Worm (Caenorhabditis elegans) whole organism, L2 larva: ENCODE results near the gene F55B11.6.

Experiments used
- C34F6.9 ChIP-seq: fragments of 150-350 bp; optimal IDR thresholded peaks from 2 replicates; lab custom pipeline; 2014; ENCODE audit warnings: missing biosample characterization, missing genetic modification characterization
- F13H6.1 ChIP-seq: sonication (generic microtip); optimal IDR thresholded peaks from 2 replicates; lab custom pipeline; 2016; ENCODE audit warnings: missing genetic modification characterization, missing compliant biosample characterization
- R02D3.7 ChIP-seq: fragments of 150-350 bp; optimal IDR thresholded peaks from 2 replicates; lab custom pipeline; 2014; ENCODE audit warnings: missing biosample characterization, missing genetic modification characterization
- Y55F3AM.14 ChIP-seq: fragments of 200-800 bp; sonication (Bioruptor generic); optimal IDR thresholded peaks from 2 replicates; lab custom pipeline; 2018; ENCODE audit warnings: mild to moderate bottlenecking, missing genetic modification characterization, missing compliant biosample characterization
- ZK546.5 ChIP-seq: sonication (generic microtip); optimal IDR thresholded peaks from 2 replicates; lab custom pipeline; 2017; ENCODE audit warnings: missing biosample characterization, missing genetic modification characterization
- alr-1 ChIP-seq: fragments of 150-350 bp; optimal IDR thresholded peaks from 2 replicates; lab custom pipeline; 2014; ENCODE audit warnings: missing biosample characterization, missing genetic modification characterization
- aly-2 ChIP-seq: fragments of 150-350 bp; optimal IDR thresholded peaks from 2 replicates; lab custom pipeline; 2014; ENCODE audit warnings: missing biosample characterization, missing genetic modification characterization
- ama-1 ChIP-seq: fragments of 150-350 bp; optimal IDR thresholded peaks from 2 replicates; lab custom pipeline; 2018; ENCODE audit warnings: inconsistent platforms
- blmp-1 ChIP-seq: sonication (generic microtip); optimal IDR thresholded peaks from 2 replicates; lab custom pipeline; 2017; ENCODE audit warnings: missing genetic modification characterization, mild to moderate bottlenecking, missing compliant biosample characterization, antibody characterized with exemption, moderate library complexity; ENCODE audit not compliant: insufficient read depth
- ceh-16 ChIP-seq: fragments of 150-350 bp; optimal IDR thresholded peaks from 2 replicates; lab custom pipeline; 2014; ENCODE audit warnings: missing biosample characterization, missing genetic modification characterization
- ceh-82 ChIP-seq: fragments of 150-350 bp; optimal IDR thresholded peaks from 2 replicates; lab custom pipeline; 2014; ENCODE audit warnings: missing biosample characterization, missing genetic modification characterization
- crh-2 ChIP-seq: sonication (generic microtip); optimal IDR thresholded peaks from 2 replicates; lab custom pipeline; 2017; ENCODE audit warnings: missing biosample characterization, missing genetic modification characterization
- dmd-4 ChIP-seq: sonication (generic microtip); optimal IDR thresholded peaks from 2 replicates; lab custom pipeline; 2017; ENCODE audit warnings: missing biosample characterization, missing genetic modification characterization
- egl-27 ChIP-seq: sonication (generic microtip); optimal IDR thresholded peaks from 3 replicates; lab custom pipeline; 2017; ENCODE audit warnings: missing biosample characterization, missing genetic modification reagents, missing genetic modification characterization
- elt-3 ChIP-seq: sonication (generic microtip); optimal IDR thresholded peaks from 2 replicates; lab custom pipeline; 2017; ENCODE audit warnings: missing biosample characterization, missing genetic modification characterization
- fos-1 ChIP-seq: fragments of 150-350 bp; optimal IDR thresholded peaks from 2 replicates; lab custom pipeline; 2014; ENCODE audit warnings: missing biosample characterization, missing genetic modification characterization
- gmeb-1 ChIP-seq: fragments of 150-350 bp; optimal IDR thresholded peaks from 2 replicates; lab custom pipeline; 2014; ENCODE audit warnings: missing biosample characterization, missing genetic modification characterization
- lin-11 ChIP-seq: fragments of 150-350 bp; sonication (generic microtip); optimal IDR thresholded peaks from 2 replicates; lab custom pipeline; 2014; ENCODE audit warnings: missing biosample characterization, missing genetic modification characterization, inconsistent platforms, mixed read lengths
- lin-13 ChIP-seq: fragments of 150-350 bp; optimal IDR thresholded peaks from 2 replicates; lab custom pipeline; 2014; ENCODE audit warnings: missing biosample characterization, missing genetic modification reagents, missing genetic modification characterization
- lin-39 ChIP-seq: fragments of 150-350 bp; optimal IDR thresholded peaks from 2 replicates; lab custom pipeline; 2014; ENCODE audit warnings: missing biosample characterization, missing genetic modification reagents, missing genetic modification characterization
- lsy-2 ChIP-seq, 2 experiments: fragments of 150-350 bp in 1 of 2; sonication (generic microtip) in 1 of 2; optimal IDR thresholded peaks; 2 replicates each; lab custom pipeline; 2014 to 2017; ENCODE audit warnings: missing biosample characterization in 2 of 2, missing genetic modification characterization in 2 of 2
- mab-5 ChIP-seq: fragments of 150-350 bp; optimal IDR thresholded peaks from 2 replicates; lab custom pipeline; 2014; ENCODE audit warnings: missing biosample characterization, missing genetic modification characterization
- mbf-1 ChIP-seq: sonication (generic microtip); optimal IDR thresholded peaks from 2 replicates; lab custom pipeline; 2017; ENCODE audit warnings: missing biosample characterization, missing genetic modification characterization
- mdl-1 ChIP-seq, 2 experiments: fragments of 150-350 bp in 1 of 2; sonication (generic microtip) in 1 of 2; optimal IDR thresholded peaks; 2 replicates each; lab custom pipeline; 2017; ENCODE audit warnings: missing biosample characterization in 2 of 2, missing genetic modification characterization in 2 of 2
- nhr-10 ChIP-seq: sonication (generic microtip); optimal IDR thresholded peaks from 2 replicates; lab custom pipeline; 2017; ENCODE audit warnings: missing biosample characterization, missing genetic modification characterization
- nhr-11 ChIP-seq: fragments of 150-350 bp; optimal IDR thresholded peaks from 2 replicates; lab custom pipeline; 2014; ENCODE audit warnings: missing biosample characterization, missing genetic modification characterization
- nhr-12 ChIP-seq: fragments of 150-350 bp; optimal IDR thresholded peaks from 2 replicates; lab custom pipeline; 2014; ENCODE audit warnings: missing biosample characterization, missing genetic modification characterization
- nhr-129 ChIP-seq: fragments of 150-350 bp; optimal IDR thresholded peaks from 2 replicates; lab custom pipeline; 2014; ENCODE audit warnings: missing biosample characterization, missing genetic modification characterization
- nhr-21 ChIP-seq: fragments of 150-350 bp; optimal IDR thresholded peaks from 2 replicates; lab custom pipeline; 2014; ENCODE audit warnings: missing biosample characterization, missing genetic modification characterization
- nhr-23 ChIP-seq: fragments of 150-350 bp; optimal IDR thresholded peaks from 2 replicates; lab custom pipeline; 2014; ENCODE audit warnings: missing biosample characterization, missing genetic modification reagents, missing genetic modification characterization
- nhr-237 ChIP-seq: fragments of 150-350 bp; optimal IDR thresholded peaks from 2 replicates; lab custom pipeline; 2014; ENCODE audit warnings: missing biosample characterization, missing genetic modification characterization
- nhr-25 ChIP-seq: fragments of 150-350 bp; sonication (generic microtip); optimal IDR thresholded peaks from 3 replicates; lab custom pipeline; 2014; ENCODE audit warnings: missing biosample characterization, missing genetic modification characterization
- nhr-6 ChIP-seq: fragments of 150-350 bp; optimal IDR thresholded peaks from 2 replicates; lab custom pipeline; 2014; ENCODE audit warnings: missing biosample characterization, missing genetic modification characterization
- nhr-77 ChIP-seq: fragments of 150-350 bp; optimal IDR thresholded peaks from 2 replicates; lab custom pipeline; 2014; ENCODE audit warnings: missing biosample characterization, missing genetic modification characterization
- peb-1 ChIP-seq: fragments of 150-350 bp; optimal IDR thresholded peaks from 2 replicates; lab custom pipeline; 2014; ENCODE audit warnings: missing biosample characterization, missing genetic modification characterization
- sem-4 ChIP-seq: fragments of 150-350 bp; optimal IDR thresholded peaks from 2 replicates; lab custom pipeline; 2014; ENCODE audit warnings: missing biosample characterization, missing genetic modification reagents, missing genetic modification characterization
- skn-1 ChIP-seq: sonication (generic microtip); optimal IDR thresholded peaks from 2 replicates; lab custom pipeline; 2017; ENCODE audit warnings: missing biosample characterization, missing genetic modification characterization
- sma-3 ChIP-seq: sonication (generic microtip); optimal IDR thresholded peaks from 2 replicates; lab custom pipeline; 2016; ENCODE audit warnings: missing genetic modification reagents, missing genetic modification characterization, missing compliant biosample characterization
- sma-9 ChIP-seq, 2 experiments: fragments of 150-350 bp in 1 of 2; sonication (generic microtip) in 1 of 2; optimal IDR thresholded peaks; 2 replicates each; lab custom pipeline; 2014 to 2016; ENCODE audit warnings: missing genetic modification characterization in 2 of 2, mild to moderate bottlenecking in 1 of 2, missing biosample characterization in 1 of 2, missing compliant biosample characterization in 1 of 2, missing genetic modification reagents in 1 of 2, moderate library complexity in 1 of 2
- snpc-4 ChIP-seq: fragments of 150-350 bp; optimal IDR thresholded peaks from 2 replicates; lab custom pipeline; 2014; ENCODE audit warnings: missing biosample characterization, missing genetic modification characterization
- unc-39 ChIP-seq: fragments of 150-350 bp; optimal IDR thresholded peaks from 2 replicates; lab custom pipeline; 2014; ENCODE audit warnings: missing biosample characterization, missing genetic modification characterization
- unc-55 ChIP-seq: fragments of 150-350 bp; sonication (generic microtip); optimal IDR thresholded peaks from 3 replicates; lab custom pipeline; 2014; ENCODE audit warnings: missing biosample characterization, missing genetic modification reagents, missing genetic modification characterization
- unc-62 ChIP-seq: fragments of 150-350 bp; optimal IDR thresholded peaks from 2 replicates; lab custom pipeline; 2014; ENCODE audit warnings: missing biosample characterization, missing genetic modification reagents, missing genetic modification characterization
- zag-1 ChIP-seq: fragments of 150-350 bp; optimal IDR thresholded peaks from 2 replicates; lab custom pipeline; 2014; ENCODE audit warnings: missing biosample characterization, missing genetic modification characterization
- ztf-1 ChIP-seq: fragments of 200-800 bp; sonication (Bioruptor generic); conservative IDR thresholded peaks from 2 replicates; pipeline ENCODE4 v1.3.6; 2022; ENCODE audit warnings: missing genetic modification characterization, missing compliant biosample characterization
- ztf-4 ChIP-seq: fragments of 150-350 bp; optimal IDR thresholded peaks from 2 replicates; lab custom pipeline; 2014; ENCODE audit warnings: missing biosample characterization, missing genetic modification characterization

The F55B11.6 gene

DNA sequence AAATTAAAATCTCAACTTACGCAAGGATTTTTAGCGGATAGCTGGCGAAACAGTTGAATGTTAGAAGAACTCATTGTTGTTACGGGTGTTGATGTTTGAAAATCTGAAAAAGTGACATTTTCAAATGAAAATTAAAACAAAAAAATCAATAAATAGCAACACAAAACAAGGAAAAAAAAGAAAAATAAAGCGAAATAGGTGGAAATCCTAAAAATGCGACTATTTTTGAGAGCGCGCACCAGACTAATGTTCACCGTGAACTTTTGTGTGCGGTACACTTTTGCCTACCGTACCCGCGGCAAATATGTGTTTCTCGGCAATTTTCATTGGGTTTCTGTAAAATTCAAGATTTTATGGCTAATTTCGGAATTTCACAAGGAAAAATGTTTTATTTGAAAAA is at the start of gene F55B11.6:
Gene F55B11.6 (minus strand): TSS at position 101 of the 400 bp plus-strand sequence.
- TF ChIP-seq fos-1 (no peak), ZK546.5 (tag; lab: Kevin White, UChicago) (no peak), ceh-82 (no peak), mdl-1 (tag; optimal IDR thresholded peaks at IDR 0.05; lab: Kevin White, UChicago) (no peak), skn-1 (tag; lab: Kevin White, UChicago) (no peak), snpc-4 (tag; lab: Kevin White, UChicago) (no peak), F13H6.1 (no peak), mbf-1 (tag; lab: Kevin White, UChicago) (no peak), nhr-10 (no peak), Y55F3AM.14 (GFP tag; lab: Kevin White, UChicago) (no peak), ztf-1 (GFP tag; lab: Robert Waterston, UW) (no peak), nhr-25 (tag; lab: Kevin White, UChicago) (no peak), C34F6.9 (tag; lab: Kevin White, UChicago) (no peak), crh-2 (tag; lab: Kevin White, UChicago) (no peak), ceh-16 (tag; lab: Kevin White, UChicago) (no peak), dmd-4 (tag; lab: Kevin White, UChicago) (no peak), lsy-2 (tag; optimal IDR thresholded peaks at IDR 0.05; lab: Kevin White, UChicago) (no peak)

DNA sequence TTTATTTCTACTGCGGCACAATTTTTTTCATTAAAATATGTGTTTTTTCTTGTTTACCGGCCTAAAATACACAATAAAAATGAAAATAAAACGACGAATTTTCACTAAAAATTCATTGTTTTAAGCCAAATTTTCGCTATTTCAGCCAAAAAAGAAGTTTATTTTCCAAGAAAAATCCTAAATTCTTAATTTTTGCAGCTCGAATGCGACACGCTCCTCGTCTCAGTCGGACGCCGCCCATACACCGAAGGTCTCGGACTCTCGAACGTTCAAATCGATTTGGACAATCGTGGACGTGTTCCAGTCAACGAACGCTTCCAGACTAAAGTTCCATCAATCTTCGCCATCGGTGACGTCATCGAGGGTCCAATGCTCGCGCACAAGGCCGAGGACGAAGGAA is 49.0 kb upstream of the F55B11.6 start:
- TF ChIP-seq aly-2 (tag; lab: Kevin White, UChicago): no peak
- TF ChIP-seq sma-3 (GFP tag; lab: Kevin White, UChicago): no peak
- no peak for TF ChIP-seq ztf-4 (tag; lab: Kevin White, UChicago)
- TF ChIP-seq peb-1 (tag; lab: Kevin White, UChicago): no peak
- TF ChIP-seq snpc-4 (tag; lab: Kevin White, UChicago): no peak
- no peak for TF ChIP-seq ceh-82

DNA sequence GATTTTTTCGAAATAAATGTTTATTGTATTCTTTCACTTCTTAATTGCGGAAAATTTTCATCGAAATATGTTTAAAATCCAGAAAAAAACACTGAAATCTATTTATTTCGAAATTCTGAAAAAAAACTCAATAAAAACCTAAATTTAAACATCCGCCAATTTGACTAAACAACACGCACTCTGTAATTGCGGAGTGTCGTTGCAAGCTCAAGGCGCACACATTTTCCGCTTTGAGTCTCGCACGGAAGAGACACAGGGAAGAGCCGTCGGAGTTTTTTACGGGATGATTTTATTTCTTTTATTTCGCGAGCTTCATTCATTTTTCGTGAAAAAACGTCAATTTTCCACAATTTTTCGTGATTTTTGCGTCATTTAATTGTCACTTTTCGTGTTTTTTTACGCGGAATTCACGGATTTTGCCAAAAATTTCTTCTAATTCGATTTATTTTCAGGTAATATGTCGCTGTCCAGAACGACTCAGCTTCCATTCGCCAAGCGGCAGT is 47.1 kb upstream of the F55B11.6 start, which contains the start of gene dld-1:
Gene dld-1 (plus strand): TSS at position 453 of the 503 bp plus-strand sequence.
- no peak for TF ChIP-seq ztf-1 (GFP tag; lab: Robert Waterston, UW)
- TF ChIP-seq nhr-77: peak; percentile 75
- TF ChIP-seq elt-3: no peak
- peak; percentile 100 for TF ChIP-seq gmeb-1 (tag; lab: Kevin White, UChicago)
- TF ChIP-seq fos-1: peak; percentile 90
- TF ChIP-seq nhr-129 (tag; lab: Kevin White, UChicago): peak; percentile 100
- TF ChIP-seq nhr-11: no peak
- peak; percentile 88 for TF ChIP-seq ama-1 (lab: Kevin White, UChicago)
- TF ChIP-seq ceh-82: peak; percentile 93
- peak; percentile 84 for TF ChIP-seq ZK546.5 (tag; lab: Kevin White, UChicago)
- TF ChIP-seq lin-39 (tag; lab: Kevin White, UChicago): peak; percentile 14
- TF ChIP-seq zag-1 (tag; lab: Kevin White, UChicago): peak; percentile 95
- TF ChIP-seq mdl-1 (tag; optimal IDR thresholded peaks at IDR 0.05; lab: Kevin White, UChicago): peak; percentile 48 to 73
- TF ChIP-seq egl-27 (tag; lab: Kevin White, UChicago): peak; percentile 97
- TF ChIP-seq snpc-4 (tag; lab: Kevin White, UChicago): peak; percentile 92
- no peak for TF ChIP-seq alr-1
- no peak for TF ChIP-seq unc-39 (tag; lab: Kevin White, UChicago)
- TF ChIP-seq ztf-4 (tag; lab: Kevin White, UChicago): peak; percentile 97
- TF ChIP-seq lin-11: peak; percentile 98
- TF ChIP-seq unc-55 (GFP tag; lab: Kevin White, UChicago): peak; percentile 100
- no peak for TF ChIP-seq peb-1 (tag; lab: Kevin White, UChicago)
- TF ChIP-seq C34F6.9 (tag; lab: Kevin White, UChicago): peak; percentile 98
- peak; percentile 96 for TF ChIP-seq sma-9 (GFP tag; optimal IDR thresholded peaks at IDR 0.05; lab: Kevin White, UChicago)
- no peak for TF ChIP-seq sma-9 (tag; optimal IDR thresholded peaks at IDR 0.05; lab: Kevin White, UChicago)
- peak; percentile 46 for TF ChIP-seq Y55F3AM.14 (GFP tag; lab: Kevin White, UChicago)
- TF ChIP-seq nhr-21 (tag; lab: Kevin White, UChicago): peak; percentile 96
- peak; percentile 15 for TF ChIP-seq nhr-10
- peak; percentile 96 for TF ChIP-seq nhr-25 (tag; lab: Kevin White, UChicago)
- TF ChIP-seq lin-13 (GFP tag; lab: Kevin White, UChicago): peak; percentile 98
- peak; percentile 95 for TF ChIP-seq sem-4 (tag; lab: Kevin White, UChicago)
- TF ChIP-seq dmd-4 (tag; lab: Kevin White, UChicago): peak; percentile 32
- peak; percentile 97 for TF ChIP-seq mab-5 (tag; lab: Kevin White, UChicago)
- no peak for TF ChIP-seq nhr-23 (tag; lab: Kevin White, UChicago)
- TF ChIP-seq F13H6.1: peak; percentile 93
- TF ChIP-seq crh-2 (tag; lab: Kevin White, UChicago): peak; percentile 99
- TF ChIP-seq skn-1 (tag; lab: Kevin White, UChicago): peak; percentile 63
- TF ChIP-seq unc-62: peak; percentile 21
- TF ChIP-seq lsy-2 (tag; optimal IDR thresholded peaks at IDR 0.05; lab: Kevin White, UChicago): peak; percentile 92 to 98
- peak; percentile 95 for TF ChIP-seq sma-3 (GFP tag; lab: Kevin White, UChicago)
- TF ChIP-seq blmp-1 (tag; lab: Kevin White, UChicago): peak; percentile 72
- peak; percentile 94 for TF ChIP-seq nhr-6 (tag; lab: Kevin White, UChicago)
- TF ChIP-seq nhr-237 (tag; lab: Kevin White, UChicago): peak; percentile 88
- peak; percentile 7 for TF ChIP-seq nhr-12 (tag; lab: Kevin White, UChicago)
- peak; percentile 98 for TF ChIP-seq R02D3.7 (tag; lab: Kevin White, UChicago)
- TF ChIP-seq mbf-1 (tag; lab: Kevin White, UChicago): no peak
